Worm (Caenorhabditis elegans): ENCODE measurements around the gene W02D7.5.

- TF ChIP-seq pes-1 (GFP tag; IDR thresholded peaks at IDR 0.05) (no peak), ceh-13 (GFP tag; optimal IDR thresholded peaks at IDR 0.05) (no peak), ama-1 (optimal IDR thresholded peaks at IDR 0.05) (no peak), B0310.2 (tag; optimal IDR thresholded peaks at IDR 0.05) (no peak), hnd-1 (tag; optimal IDR thresholded peaks at IDR 0.05) (no peak)
Observed at ce11 chrV:8288125-8288806, 10.8 kb downstream of the W02D7.5 start.

Data from whole organism, early embryonic.